Worm (Caenorhabditis elegans): ENCODE data around the gene grl-19.

Gene grl-19

DNA sequence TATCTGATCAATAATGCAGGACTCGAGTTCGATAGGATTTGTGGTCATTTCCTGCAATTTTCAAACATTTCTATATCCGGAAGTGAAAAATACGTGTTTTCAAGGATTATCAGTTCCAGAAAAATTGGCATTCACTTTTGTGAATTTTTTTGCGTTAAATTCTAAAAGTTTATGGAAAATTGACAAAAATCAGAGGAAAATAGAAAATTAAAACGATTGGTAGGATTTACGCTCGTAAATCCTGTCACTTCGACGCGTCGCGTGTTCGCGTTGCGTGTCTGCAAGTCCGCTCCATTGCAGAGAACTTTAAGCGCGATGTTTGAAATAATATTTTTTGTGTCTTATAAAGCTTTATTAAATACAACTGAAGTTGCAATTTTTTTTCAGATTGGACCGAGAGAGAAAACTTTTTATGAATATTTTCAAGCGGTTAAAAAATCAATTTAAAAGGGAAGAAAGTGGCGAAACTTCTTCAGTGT is 3.1 kb upstream of the grl-19 start, which contains the start of gene rcat-1:
Gene rcat-1, minus strand, starts transcription at position 51 of the 479 bp plus-strand sequence.
- TF ChIP-seq elt-1 (tag; optimal IDR thresholded peaks at IDR 0.05) (no peak), tbx-2 (tag; optimal IDR thresholded peaks at IDR 0.05) (no peak), pha-4 (tag; optimal IDR thresholded peaks at IDR 0.05) (no peak), unc-39 (tag; optimal IDR thresholded peaks at IDR 0.05) (no peak), ceh-16 (tag; optimal IDR thresholded peaks at IDR 0.05) (no peak), daf-12 (tag; optimal IDR thresholded peaks at IDR 0.05) (no peak), ZK546.5 (tag; optimal IDR thresholded peaks at IDR 0.05) (no peak), sea-2 (GFP tag; optimal IDR thresholded peaks at IDR 0.05) (no peak), nhr-11 (tag; optimal IDR thresholded peaks at IDR 0.05) (no peak), fkh-10 (GFP tag; optimal IDR thresholded peaks at IDR 0.05) (peak; percentile 43), ztf-11 (tag; optimal IDR thresholded peaks at IDR 0.05) (no peak), egl-5 (tag; optimal IDR thresholded peaks at IDR 0.05) (peak; percentile 76), R02D3.7 (tag; optimal IDR thresholded peaks at IDR 0.05) (peak; percentile 100), lin-15B (tag; optimal IDR thresholded peaks at IDR 0.05) (peak; percentile 98), unc-62 (GFP tag; optimal IDR thresholded peaks at IDR 0.05) (no peak), nhr-25 (tag; optimal IDR thresholded peaks at IDR 0.05) (peak; percentile 77), eor-1 (tag; optimal IDR thresholded peaks at IDR 0.05) (no peak), fkh-2 (tag; optimal IDR thresholded peaks at IDR 0.05) (no peak), nhr-43 (tag; optimal IDR thresholded peaks at IDR 0.05; ENCODE audit: poor library complexity, severe bottlenecking) (no peak), nhr-237 (tag; optimal IDR thresholded peaks at IDR 0.05) (no peak), elt-3 (tag; optimal IDR thresholded peaks at IDR 0.05) (no peak), lin-39 (tag; optimal IDR thresholded peaks at IDR 0.05) (peak; percentile 88), ztf-4 (tag; optimal IDR thresholded peaks at IDR 0.05) (no peak), mdl-1 (tag; optimal IDR thresholded peaks at IDR 0.05) (no peak), nfya-1 (tag; optimal IDR thresholded peaks at IDR 0.05; ENCODE audit: insufficient read depth) (peak; percentile 91), aly-2 (tag; optimal IDR thresholded peaks at IDR 0.05) (no peak), jun-1 (tag; optimal IDR thresholded peaks at IDR 0.05) (peak; percentile 40), nhr-28 (tag; optimal IDR thresholded peaks at IDR 0.05) (no peak), pqm-1 (tag; optimal IDR thresholded peaks at IDR 0.05) (peak; percentile 3), ceh-9 (tag; optimal IDR thresholded peaks at IDR 0.05) (no peak), nhr-12 (tag; optimal IDR thresholded peaks at IDR 0.05) (no peak), elt-2 (tag; optimal IDR thresholded peaks at IDR 0.05) (peak; percentile 31), nhr-23 (tag; optimal IDR thresholded peaks at IDR 0.05) (peak; percentile 82), nhr-76 (tag; optimal IDR thresholded peaks at IDR 0.05) (no peak), lsy-12 (tag; optimal IDR thresholded peaks at IDR 0.05) (no peak), ama-1 (optimal IDR thresholded peaks at IDR 0.05) (peak; percentile 55), ceh-82 (tag; optimal IDR thresholded peaks at IDR 0.05) (peak; percentile 48), egl-27 (tag; optimal IDR thresholded peaks at IDR 0.05) (no peak), skn-1 (tag; optimal IDR thresholded peaks at IDR 0.05) (peak; percentile 70), nhr-67 (tag; optimal IDR thresholded peaks at IDR 0.05) (no peak), ceh-28 (tag; optimal IDR thresholded peaks at IDR 0.05) (peak; percentile 59), hmg-11 (tag; optimal IDR thresholded peaks at IDR 0.05) (peak; percentile 54), fos-1 (tag; optimal IDR thresholded peaks at IDR 0.05) (no peak), mml-1 (tag; optimal IDR thresholded peaks at IDR 0.05) (no peak), nhr-77 (tag; optimal IDR thresholded peaks at IDR 0.05) (peak; percentile 1), snpc-4 (tag; optimal IDR thresholded peaks at IDR 0.05) (peak; percentile 67), zag-1 (tag; optimal IDR thresholded peaks at IDR 0.05) (no peak)

DNA sequence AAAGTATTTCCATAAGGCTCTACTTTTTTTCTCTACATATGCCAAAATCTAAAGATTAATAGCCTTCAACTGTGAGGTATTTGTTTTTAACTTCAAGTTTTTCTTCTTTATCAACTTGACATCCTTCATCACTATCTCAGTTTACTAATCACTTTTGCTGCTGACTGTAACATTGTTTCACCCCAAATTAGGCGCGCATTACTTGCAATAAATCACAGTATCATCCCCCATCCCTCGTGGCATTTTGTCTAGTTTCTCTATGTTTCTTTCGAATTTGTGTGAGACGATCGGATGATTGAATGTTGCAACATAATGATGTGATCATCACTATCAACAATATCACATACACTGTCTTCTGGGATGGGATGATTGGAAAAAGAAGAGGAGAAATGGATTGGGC is 4.9 kb downstream of the grl-19 start:
- TF ChIP-seq nhr-12 (tag; optimal IDR thresholded peaks at IDR 0.05) (no peak), mdl-1 (tag; optimal IDR thresholded peaks at IDR 0.05) (peak; percentile 88), elt-3 (tag; optimal IDR thresholded peaks at IDR 0.05) (peak in 2 of 3 experiments; percentile 61 to 65), nhr-23 (tag; optimal IDR thresholded peaks at IDR 0.05) (peak; percentile 78), lsy-12 (tag; optimal IDR thresholded peaks at IDR 0.05) (no peak), nhr-25 (tag; optimal IDR thresholded peaks at IDR 0.05) (peak; percentile 87), nhr-43 (tag; optimal IDR thresholded peaks at IDR 0.05; ENCODE audit: poor library complexity, severe bottlenecking) (peak; percentile 69)
